Fruit fly (Drosophila melanogaster): ENCODE measurements around the gene CG32263.

The CG32263 gene

DNA sequence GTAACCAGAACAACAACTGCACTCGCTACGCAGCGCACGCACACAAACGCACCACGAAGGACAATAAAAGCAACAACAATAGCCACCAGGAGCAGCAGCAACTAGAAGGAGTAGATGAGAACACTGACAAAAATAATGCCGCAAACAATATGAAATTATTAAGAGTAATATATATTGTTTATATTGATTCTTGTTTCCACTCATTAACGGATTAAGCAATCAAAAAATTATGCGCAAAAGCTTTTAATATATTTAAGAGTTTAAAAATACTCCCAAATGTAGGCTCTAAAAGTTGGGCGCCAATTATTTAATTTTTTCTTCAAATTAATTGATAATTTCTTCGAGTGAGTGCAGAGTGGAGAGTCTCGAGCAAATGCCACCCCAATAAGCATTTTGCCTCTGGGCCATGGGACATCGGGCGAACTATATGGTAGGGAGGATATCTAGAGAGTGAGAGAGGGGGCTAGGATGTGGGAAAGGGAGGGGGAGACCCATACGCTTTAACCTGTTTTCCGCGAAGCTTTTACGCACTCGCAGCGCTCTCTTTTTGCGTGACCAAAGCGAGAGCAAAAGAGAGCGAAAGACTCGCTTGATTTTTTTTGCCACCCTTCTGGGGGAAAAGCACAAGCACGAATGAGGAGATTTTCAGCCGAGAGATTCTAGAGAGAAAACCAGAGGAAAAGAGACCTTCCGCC is 14.0 kb upstream of the CG32263 start, which contains the start of gene Rdh (continued):
- TF ChIP-seq MESR4 (GFP tag; optimal IDR thresholded peaks at IDR 0.05) (no peak), CG13287 (GFP tag; IDR thresholded peaks at IDR 0.05; ENCODE audit: partially characterized antibody) (peak; percentile 24; the same call in 1 of the 2 replicates), CkIIα-i1 (GFP tag; IDR thresholded peaks at IDR 0.05) (no peak), Dip2 (GFP tag; IDR thresholded peaks at IDR 0.05) (no peak), CG6765 (GFP tag; optimal IDR thresholded peaks at IDR 0.05) (peak; percentile 73), CG8944 (GFP tag; optimal IDR thresholded peaks at IDR 0.05) (no peak), CG34224 (GFP tag; IDR thresholded peaks at IDR 0.05; ENCODE audit: partially characterized antibody) (peak; percentile 30; the same call in 1 of the 3 replicates), HLH3B (GFP tag; IDR thresholded peaks at IDR 0.05) (peak; percentile 48; the same call in 1 of the 2 replicates), odd (GFP tag; optimal IDR thresholded peaks at IDR 0.05) (peak; percentile 59), tup (GFP tag; optimal IDR thresholded peaks at IDR 0.05) (peak; percentile 41), CG11695 (GFP tag; IDR thresholded peaks at IDR 0.05) (peak; percentile 75), hth (optimal IDR thresholded peaks at IDR 0.05) (no peak), CG2875 (GFP tag; optimal IDR thresholded peaks at IDR 0.05) (peak; percentile 58), her (GFP tag; optimal IDR thresholded peaks at IDR 0.05) (no peak), Max (GFP tag; optimal IDR thresholded peaks at IDR 0.05) (peak; percentile 77), CG4424 (GFP tag; optimal IDR thresholded peaks at IDR 0.05) (peak; percentile 69), caup (GFP tag; optimal IDR thresholded peaks at IDR 0.05; ENCODE audit: severe bottlenecking) (peak; percentile 84), vvl (GFP tag; IDR thresholded peaks at IDR 0.05) (peak; percentile 78), gcm2 (GFP tag; optimal IDR thresholded peaks at IDR 0.05) (no peak), CG9437 (GFP tag; optimal IDR thresholded peaks at IDR 0.05) (peak; percentile 66), sens (GFP tag) (peak; percentile 94), Hr78 (GFP tag; optimal IDR thresholded peaks at IDR 0.05) (no peak), eve (GFP tag; optimal IDR thresholded peaks at IDR 0.05) (peak in 1 of 2 experiments; percentile 91), mam (GFP tag; optimal IDR thresholded peaks at IDR 0.05) (peak; percentile 51), CG10431 (GFP tag; optimal IDR thresholded peaks at IDR 0.05) (peak; percentile 51), CG11504 (tag; optimal IDR thresholded peaks at IDR 0.05) (peak; percentile 88), z (GFP tag; IDR thresholded peaks at IDR 0.05) (no peak), CG7357 (GFP tag; IDR thresholded peaks at IDR 0.05) (peak; percentile 49; the same call in 2 of the 3 replicates), ind (GFP tag; optimal IDR thresholded peaks at IDR 0.05) (peak; percentile 75)

DNA sequence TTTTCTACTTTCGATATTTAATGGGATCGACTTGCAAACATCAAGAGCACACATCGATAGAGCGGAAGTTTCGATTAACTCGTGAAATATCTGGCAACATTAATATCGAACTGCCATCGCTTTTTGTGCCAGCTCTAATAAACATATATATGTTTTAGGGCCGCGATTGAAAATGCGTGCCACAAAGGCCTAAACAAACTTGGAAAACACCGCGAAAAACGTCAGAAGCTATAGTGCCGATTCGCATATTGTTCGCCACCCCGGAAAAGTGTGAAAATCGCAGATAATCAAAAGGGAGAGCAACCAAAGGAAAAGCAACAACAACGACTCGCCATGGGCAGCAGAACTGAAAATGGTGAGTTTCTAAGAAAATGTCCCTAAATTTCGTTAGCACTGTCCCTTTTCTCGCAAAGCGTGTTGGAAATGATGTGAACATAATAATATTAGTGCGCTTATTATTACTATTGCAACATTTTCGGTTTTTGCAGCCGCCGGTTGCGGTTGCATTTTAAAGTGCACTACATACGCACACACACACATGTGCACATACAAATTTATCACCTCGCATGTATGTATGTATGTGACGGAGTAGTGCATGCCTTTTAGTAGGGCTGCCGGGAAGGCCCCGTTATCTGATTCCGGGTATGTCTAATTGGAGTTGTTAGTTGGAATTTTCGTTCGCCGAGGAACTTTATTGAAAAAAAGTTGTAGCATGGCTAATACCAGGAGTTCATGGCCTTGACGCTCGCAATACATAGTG is 7.8 kb upstream of the CG32263 start, which contains the start of gene enc:
Gene enc (plus strand): TSS at position 114 of the 760 bp plus-strand sequence.
- TF ChIP-seq Sry-δ (GFP tag; optimal IDR thresholded peaks at IDR 0.05) = peak; percentile 95
- peak; percentile 96 for TF ChIP-seq CG13287 (GFP tag; IDR thresholded peaks at IDR 0.05; ENCODE audit: partially characterized antibody)
- peak; percentile 81 for TF ChIP-seq CG2116 (GFP tag; optimal IDR thresholded peaks at IDR 0.05)
- TF ChIP-seq HLH4C (GFP tag; IDR thresholded peaks at IDR 0.05; ENCODE audit: partially characterized antibody) = peak; percentile 94
- peak; percentile 6 for TF ChIP-seq Fer3 (tag; optimal IDR thresholded peaks at IDR 0.05)
- TF ChIP-seq CG7963 (GFP tag; IDR thresholded peaks at IDR 0.05; ENCODE audit: partially characterized antibody) = peak; percentile 96
- peak; percentile 36 for TF ChIP-seq sug (tag; optimal IDR thresholded peaks at IDR 0.05)
- peak; percentile 15 for TF ChIP-seq NC2β (GFP tag; optimal IDR thresholded peaks at IDR 0.05)
- no peak for TF ChIP-seq CG2875 (GFP tag; optimal IDR thresholded peaks at IDR 0.05)
- peak; percentile 98 for TF ChIP-seq bbx (GFP tag; IDR thresholded peaks at IDR 0.05; ENCODE audit: partially characterized antibody)
- TF ChIP-seq CG10147 (GFP tag; optimal IDR thresholded peaks at IDR 0.05) = peak; percentile 23
- peak; percentile 21 for TF ChIP-seq ERR (GFP tag; optimal IDR thresholded peaks at IDR 0.05)
- TF ChIP-seq CG1529 (GFP tag; optimal IDR thresholded peaks at IDR 0.05) = peak; percentile 89
- no peak for TF ChIP-seq CG14050 (GFP tag; IDR thresholded peaks at IDR 0.05)
- peak; percentile 29 for TF ChIP-seq Nf-YC (tag; optimal IDR thresholded peaks at IDR 0.05)
- peak; percentile 50; the same call in 1 of the 2 replicates for TF ChIP-seq CG9932 (GFP tag; IDR thresholded peaks at IDR 0.05)
- peak; percentile 33; the same call in 1 of the 2 replicates for TF ChIP-seq chm (GFP tag; IDR thresholded peaks at IDR 0.05)
- TF ChIP-seq inv (GFP tag; IDR thresholded peaks at IDR 0.05; ENCODE audit: partially characterized antibody) = peak; percentile 95
- TF ChIP-seq CG10209 (GFP tag; optimal IDR thresholded peaks at IDR 0.05) = no peak
- TF ChIP-seq CG8924 (tag; optimal IDR thresholded peaks at IDR 0.05) = peak; percentile 19
- TF ChIP-seq Lhr (GFP tag; optimal IDR thresholded peaks at IDR 0.05) = peak; percentile 20

All from whole organism, embryonic.